Worm (Caenorhabditis elegans): ENCODE results near the gene F45F2.9.

F45F2.9 gene

ce11 chrV:8481274-8481673, 32.0 kb downstream of the F45F2.9 start:
- TF ChIP-seq ztf-11 (tag; optimal IDR thresholded peaks at IDR 0.05) (no peak), ztf-4 (tag; optimal IDR thresholded peaks at IDR 0.05) (no peak)

- TF ChIP-seq lin-11 (tag; optimal IDR thresholded peaks at IDR 0.05), result no peak
- no peak for TF ChIP-seq elt-1 (tag; optimal IDR thresholded peaks at IDR 0.05)
- TF ChIP-seq blmp-1 (tag; optimal IDR thresholded peaks at IDR 0.05; ENCODE audit: insufficient read depth), result no peak
Measured at ce11 chrV:8470906-8471305, 42.4 kb downstream of the F45F2.9 start, which contains the start of gene gplb-1. TSS of gene gplb-1 (minus strand) at chrV:8471242.

- TF ChIP-seq ZK546.5 (tag; optimal IDR thresholded peaks at IDR 0.05), result no peak
- no peak for TF ChIP-seq Y55F3AM.14 (GFP tag; optimal IDR thresholded peaks at IDR 0.05)
- no peak for TF ChIP-seq egl-27 (tag; optimal IDR thresholded peaks at IDR 0.05)
- TF ChIP-seq unc-55 (GFP tag; optimal IDR thresholded peaks at IDR 0.05), result peak; percentile 1
- TF ChIP-seq elt-3 (tag; optimal IDR thresholded peaks at IDR 0.05), result no peak
- TF ChIP-seq nhr-237 (tag; optimal IDR thresholded peaks at IDR 0.05), result no peak
Measured at ce11 chrV:8468740-8469139, 44.5 kb downstream of the F45F2.9 start, which contains the start of gene phf-30. TSS of gene phf-30 (plus strand) at chrV:8469040.

ce11 chrV:8467031-8467430, 46.2 kb downstream of the F45F2.9 start, which contains the start of gene mrpl-4:
TSS of gene mrpl-4 (plus strand) at chrV:8467265.
- TF ChIP-seq ztf-11 (tag; optimal IDR thresholded peaks at IDR 0.05) (no peak), F13H6.1 (tag; optimal IDR thresholded peaks at IDR 0.05) (no peak), ZK546.5 (tag; optimal IDR thresholded peaks at IDR 0.05) (no peak), ceh-82 (tag; optimal IDR thresholded peaks at IDR 0.05) (no peak), nhr-6 (tag; optimal IDR thresholded peaks at IDR 0.05) (no peak), lsy-2 (tag; optimal IDR thresholded peaks at IDR 0.05) (no peak)

- no peak for TF ChIP-seq dmd-4 (tag; optimal IDR thresholded peaks at IDR 0.05)
- no peak for TF ChIP-seq sem-4 (tag; optimal IDR thresholded peaks at IDR 0.05)
- TF ChIP-seq fos-1 (tag; optimal IDR thresholded peaks at IDR 0.05), result no peak
- TF ChIP-seq nhr-10 (tag; optimal IDR thresholded peaks at IDR 0.05), result no peak
- TF ChIP-seq nhr-129 (tag; optimal IDR thresholded peaks at IDR 0.05), result no peak
Measured at ce11 chrV:8465386-8465785, 47.9 kb downstream of the F45F2.9 start, which contains the start of gene mrps-2. TSS of gene mrps-2 (plus strand) at chrV:8465686.
